Worm (Caenorhabditis elegans): Measurements from ENCODE around the gene F58G1.7.

The F58G1.7 gene

DNA sequence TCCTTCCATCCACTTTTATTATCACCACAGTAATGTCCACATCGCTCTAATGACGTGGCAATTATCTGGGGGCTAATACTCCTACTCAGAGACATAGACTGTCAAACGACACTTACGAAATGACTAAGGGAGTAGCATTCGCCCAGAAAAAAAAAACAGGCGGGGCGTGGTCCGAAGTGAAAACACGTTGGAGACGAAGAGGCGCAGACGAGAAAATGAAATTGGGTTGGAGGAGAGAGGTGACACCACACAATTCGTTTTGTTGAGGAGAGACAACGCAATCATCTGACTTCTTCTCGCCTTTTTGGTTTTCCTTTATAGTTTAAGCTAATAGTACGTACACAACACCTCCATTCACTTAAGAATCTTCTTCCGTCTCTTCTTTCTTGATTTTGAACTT lies 8.9 kb downstream of the F58G1.7 start:
- TF ChIP-seq snpc-4 (GFP tag; optimal IDR thresholded peaks at IDR 0.05), result no peak
- TF ChIP-seq snpc-4 (tag; optimal IDR thresholded peaks at IDR 0.05), result peak in 1 of 4 experiments; percentile 33
- TF ChIP-seq tlf-1 (GFP tag; optimal IDR thresholded peaks at IDR 0.05), result no peak
- peak; percentile 38; the same call in 1 of the 2 replicates for TF ChIP-seq hmg-1.2 (GFP tag; IDR thresholded peaks at IDR 0.05)
- TF ChIP-seq cebp-1 (GFP tag; IDR thresholded peaks at IDR 0.05), result no peak
- peak; percentile 58 for TF ChIP-seq cebp-1 (tag; optimal IDR thresholded peaks at IDR 0.05)

ce11 chrII:12935259-12935658 lies 12.8 kb downstream of the F58G1.7 start, which contains the start of gene lips-9:
lips-9 (minus strand) TSS chrII:12935359.
- TF ChIP-seq ztf-26 (tag; optimal IDR thresholded peaks at IDR 0.05) (no peak), die-1 (tag; optimal IDR thresholded peaks at IDR 0.05) (no peak), snpc-1.1 (tag; optimal IDR thresholded peaks at IDR 0.05; ENCODE audit: insufficient read depth) (no peak), attf-3 (GFP tag; conservative IDR thresholded peaks at IDR 0.05) (no peak), gei-17 (GFP tag; optimal IDR thresholded peaks at IDR 0.05) (no peak), ztf-6 (GFP tag; IDR thresholded peaks at IDR 0.05) (no peak), zfh-2 (GFP tag; conservative IDR thresholded peaks at IDR 0.05) (no peak), mxl-1 (tag; optimal IDR thresholded peaks at IDR 0.05) (no peak), let-526 (GFP tag; IDR thresholded peaks at IDR 0.05) (no peak), let-607 (tag; optimal IDR thresholded peaks at IDR 0.05) (no peak), bed-1 (GFP tag; IDR thresholded peaks at IDR 0.05) (no peak), ceh-79 (tag; optimal IDR thresholded peaks at IDR 0.05) (no peak), pha-4 (tag; optimal IDR thresholded peaks at IDR 0.05) (no peak), egrh-3 (GFP tag; IDR thresholded peaks at IDR 0.05) (no peak), B0261.1 (tag; optimal IDR thresholded peaks at IDR 0.05) (no peak), Y67H2A.10 (GFP tag; conservative IDR thresholded peaks at IDR 0.05) (no peak)

DNA sequence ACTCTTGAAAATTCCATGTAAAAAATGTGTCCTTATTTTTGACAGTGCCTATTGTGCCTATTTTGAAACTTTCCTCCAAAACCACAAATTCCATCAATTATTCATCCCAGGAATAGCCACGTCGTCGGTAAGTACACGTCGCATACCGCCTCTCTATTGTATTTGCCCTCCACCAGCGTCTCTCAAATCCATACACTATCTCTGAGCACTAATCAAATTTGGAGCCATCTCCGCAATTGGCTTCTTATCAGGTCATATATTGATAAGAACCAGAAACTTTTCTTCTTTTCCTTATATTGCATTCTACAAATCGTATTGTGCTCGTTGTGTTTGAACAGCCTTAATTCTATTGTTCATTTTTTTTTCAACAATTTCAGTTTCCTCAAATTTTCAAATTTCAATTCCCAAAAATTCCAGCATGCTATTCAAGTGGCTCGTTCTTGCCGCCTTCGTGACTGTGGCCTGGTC lies 16.6 kb downstream of the F58G1.7 start, which contains the start of gene dct-18:
TSS of gene dct-18 (plus strand) at position 418 of the 468 bp plus-strand sequence.
- peak; percentile 1 for TF ChIP-seq ets-4 (GFP tag; optimal IDR thresholded peaks at IDR 0.05)
- TF ChIP-seq nhr-120 (GFP tag; IDR thresholded peaks at IDR 0.05), result no peak
- peak; percentile 77 for TF ChIP-seq nhr-80 (tag; optimal IDR thresholded peaks at IDR 0.05)
- TF ChIP-seq egl-18 (GFP tag; IDR thresholded peaks at IDR 0.05), result no peak
- TF ChIP-seq madf-3 (GFP tag; IDR thresholded peaks at IDR 0.05), result no peak
- TF ChIP-seq K12H6.12 (tag; optimal IDR thresholded peaks at IDR 0.05), result no peak
- peak; percentile 47 to 60 for TF ChIP-seq let-607 (tag; optimal IDR thresholded peaks at IDR 0.05)
- TF ChIP-seq xnd-1 (tag; optimal IDR thresholded peaks at IDR 0.05), result no peak

DNA sequence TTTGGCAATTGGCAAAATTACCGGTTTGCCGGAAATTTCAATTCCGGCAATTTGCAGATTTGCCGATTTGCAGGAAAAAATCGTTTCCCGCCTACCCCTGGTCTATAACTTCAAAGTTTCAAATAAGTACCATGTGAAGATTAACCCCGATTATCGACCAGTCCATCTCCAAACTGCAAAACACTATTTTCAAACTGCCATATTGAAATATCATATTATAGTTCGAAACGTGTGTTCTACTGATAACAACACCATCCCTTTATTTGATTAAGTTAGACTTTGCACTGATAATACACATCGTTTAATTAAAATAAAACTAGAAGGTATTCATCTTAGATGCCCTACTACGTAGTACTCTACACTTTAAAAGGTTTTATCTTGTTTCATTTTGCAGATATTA lies 17.9 kb downstream of the F58G1.7 start:
- TF ChIP-seq fkh-3 (tag; optimal IDR thresholded peaks at IDR 0.05) (no peak), nhr-80 (tag; optimal IDR thresholded peaks at IDR 0.05) (peak; percentile 33)

- TF ChIP-seq ztf-28 (GFP tag; IDR thresholded peaks at IDR 0.05) (no peak), dox-1 (GFP tag; IDR thresholded peaks at IDR 0.05) (no peak), snpc-1.3 (tag; optimal IDR thresholded peaks at IDR 0.05; ENCODE audit: insufficient read depth) (no peak), cebp-2 (GFP tag; IDR thresholded peaks at IDR 0.05) (no peak), nfyb-1 (GFP tag; IDR thresholded peaks at IDR 0.05) (no peak), sea-2 (GFP tag; IDR thresholded peaks at IDR 0.05) (no peak), T07F8.4 (tag; optimal IDR thresholded peaks at IDR 0.05) (no peak), Y56A3A.18 (GFP tag; IDR thresholded peaks at IDR 0.05) (no peak)
Observed at ce11 chrII:12928241-12928640, 19.8 kb downstream of the F58G1.7 start, which contains the start of gene F58G1.3. F58G1.3 (minus strand) TSS chrII:12928341.

Measured in whole organism, young adult.